Worm (Caenorhabditis elegans): ENCODE measurements around the gene ugt-5.

DNA sequence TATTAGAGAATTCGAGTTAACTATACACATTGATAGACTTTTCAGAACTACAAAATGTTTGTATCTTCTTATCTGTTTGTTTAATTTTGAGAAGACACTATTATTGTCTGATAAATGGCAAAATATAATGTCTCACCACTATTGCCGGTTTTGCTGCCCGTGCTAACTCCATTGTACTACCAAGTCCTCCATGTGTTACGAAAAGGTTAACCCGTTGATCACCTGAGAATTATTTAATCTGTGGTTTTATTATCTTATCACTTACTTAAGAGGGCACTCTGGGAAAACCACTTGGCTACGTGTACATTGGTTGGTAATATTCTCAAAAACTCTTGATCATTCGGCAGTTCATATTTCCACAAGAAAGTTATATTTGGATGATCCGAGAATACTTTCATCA lies 3.2 kb upstream of the ugt-5 start:
- TF ChIP-seq ztf-11 (tag; optimal IDR thresholded peaks at IDR 0.05) (no peak), nhr-28 (tag; optimal IDR thresholded peaks at IDR 0.05) (no peak), R02D3.7 (tag; optimal IDR thresholded peaks at IDR 0.05) (no peak), nhr-25 (tag; optimal IDR thresholded peaks at IDR 0.05) (no peak), lin-39 (tag; optimal IDR thresholded peaks at IDR 0.05) (no peak)

Data from whole organism, L3 larva.